Worm (Caenorhabditis elegans) whole organism, young adult: ENCODE results near the gene C26B9.1.

Experiments
- B0261.1 ChIP-seq: sonication (generic microtip); optimal IDR thresholded peaks from 2 replicates; lab custom pipeline; 2016; ENCODE audit warnings: mild to moderate bottlenecking, missing genetic modification characterization, moderate library complexity, missing compliant biosample characterization
- B0336.3 ChIP-seq: fragments of 200-800 bp; sonication (Bioruptor generic); IDR thresholded peaks from 2 replicates; pipeline ENCODE4 v1.3.6; 2022; ENCODE audit warnings: missing genetic modification characterization, missing compliant biosample characterization
- C06A6.2 ChIP-seq: fragments of 200-800 bp; sonication (Bioruptor generic); conservative IDR thresholded peaks from 2 replicates; pipeline ENCODE4 v1.3.6; 2022; ENCODE audit warnings: missing genetic modification characterization, missing compliant biosample characterization
- D2030.7 ChIP-seq: fragments of 200-800 bp; sonication (Bioruptor generic); IDR thresholded peaks from 2 replicates; pipeline ENCODE4 v1.3.6; 2022; ENCODE audit warnings: missing genetic modification reagents, missing genetic modification characterization, missing compliant biosample characterization
- F23B12.7 ChIP-seq: sonication (generic microtip); optimal IDR thresholded peaks from 2 replicates; lab custom pipeline; 2017; ENCODE audit warnings: missing genetic modification characterization, mild to moderate bottlenecking, missing compliant biosample characterization, antibody characterized with exemption, moderate library complexity; ENCODE audit not compliant: insufficient read depth
- F49E8.2 ChIP-seq: sonication (generic microtip); optimal IDR thresholded peaks from 3 replicates; lab custom pipeline; 2017; ENCODE audit warnings: missing genetic modification characterization, mild to moderate bottlenecking, missing compliant biosample characterization, antibody characterized with exemption, moderate library complexity; ENCODE audit not compliant: insufficient read depth
- F52B5.7 ChIP-seq: sonication (generic microtip); optimal IDR thresholded peaks from 2 replicates; lab custom pipeline; 2016; ENCODE audit warnings: mild to moderate bottlenecking, missing genetic modification characterization, missing compliant biosample characterization
- F57A8.1 ChIP-seq: fragments of 200-800 bp; sonication (Bioruptor generic); optimal IDR thresholded peaks from 2 replicates; lab custom pipeline; 2018; ENCODE audit warnings: mild to moderate bottlenecking, missing genetic modification characterization, moderate library complexity, missing compliant biosample characterization
- K12H6.12 ChIP-seq: fragments of 200-800 bp; sonication (Bioruptor generic); optimal IDR thresholded peaks from 2 replicates; lab custom pipeline; 2018; ENCODE audit warnings: mild to moderate bottlenecking, missing genetic modification characterization, missing compliant biosample characterization
- T07F8.4 ChIP-seq: sonication (generic microtip); optimal IDR thresholded peaks from 2 replicates; lab custom pipeline; 2016; ENCODE audit warnings: mild to moderate bottlenecking, missing genetic modification characterization, moderate library complexity, missing compliant biosample characterization
- T26A5.8 ChIP-seq: sonication (generic microtip); optimal IDR thresholded peaks from 2 replicates; lab custom pipeline; 2016; ENCODE audit warnings: missing genetic modification characterization, missing compliant biosample characterization
- Y53F4B.3 ChIP-seq: fragments of 200-800 bp; sonication (Bioruptor generic); IDR thresholded peaks from 2 replicates; pipeline ENCODE4 v1.3.6; 2022; ENCODE audit warnings: missing genetic modification reagents, missing genetic modification characterization, missing compliant biosample characterization
- Y95B8A.8 ChIP-seq: fragments of 200-800 bp; sonication (Bioruptor generic); IDR thresholded peaks from 2 replicates; pipeline ENCODE4 v1.3.6; 2022; ENCODE audit warnings: missing genetic modification reagents, missing genetic modification characterization, missing compliant biosample characterization
- akir-1 ChIP-seq: fragments of 200-800 bp; sonication (Bioruptor generic); optimal IDR thresholded peaks from 2 replicates; lab custom pipeline; 2018; ENCODE audit warnings: mild to moderate bottlenecking, missing genetic modification characterization, moderate library complexity, missing compliant biosample characterization
- ceh-100 ChIP-seq: fragments of 200-800 bp; sonication (Bioruptor generic); IDR thresholded peaks from 2 replicates; pipeline ENCODE4 v1.3.6; 2022; ENCODE audit warnings: missing genetic modification reagents, missing genetic modification characterization, missing compliant biosample characterization
- efl-1 ChIP-seq: fragments of 150-350 bp; optimal IDR thresholded peaks from 2 replicates; lab custom pipeline; 2014; ENCODE audit warnings: missing biosample characterization, missing genetic modification reagents, missing genetic modification characterization
- egrh-3 ChIP-seq: fragments of 200-800 bp; sonication (Bioruptor generic); IDR thresholded peaks from 2 replicates; pipeline ENCODE4 v1.3.6; 2022; ENCODE audit warnings: missing genetic modification reagents, missing genetic modification characterization, missing compliant biosample characterization
- ets-4 ChIP-seq: fragments of 200-800 bp; sonication (Bioruptor generic); optimal IDR thresholded peaks from 2 replicates; lab custom pipeline; 2018; ENCODE audit warnings: mild to moderate bottlenecking, missing genetic modification characterization, missing compliant biosample characterization
- hlh-26 ChIP-seq: fragments of 200-800 bp; sonication (Bioruptor generic); conservative IDR thresholded peaks from 2 replicates; pipeline ENCODE4 v1.3.6; 2022; ENCODE audit warnings: missing genetic modification reagents, missing genetic modification characterization, missing compliant biosample characterization
- hmg-1.2 ChIP-seq: fragments of 200-800 bp; sonication (Bioruptor generic); IDR thresholded peaks from 2 replicates; pipeline ENCODE4 v1.3.6; 2022; ENCODE audit warnings: missing genetic modification reagents, missing genetic modification characterization, missing compliant biosample characterization
- lin-35 ChIP-seq, 3 experiments: fragments of 150-350 bp in 2 of 3; sonication (generic microtip) in 1 of 3; optimal IDR thresholded peaks; 2 replicates each; lab custom pipeline; 2014 to 2018; ENCODE audit warnings: missing biosample characterization in 3 of 3, missing genetic modification characterization in 3 of 3, missing genetic modification reagents in 3 of 3
- lin-40 ChIP-seq: sonication (generic microtip); optimal IDR thresholded peaks from 2 replicates; lab custom pipeline; 2016; ENCODE audit warnings: missing genetic modification characterization, mild to moderate bottlenecking, missing compliant biosample characterization, missing genotype, missing genetic modification reagents
- lsy-27 ChIP-seq: sonication (generic microtip); optimal IDR thresholded peaks from 2 replicates; lab custom pipeline; 2017; ENCODE audit warnings: missing genetic modification characterization, mild to moderate bottlenecking, missing compliant biosample characterization, antibody characterized with exemption, missing genotype, borderline replicate concordance; ENCODE audit not compliant: insufficient read depth
- mcd-1 ChIP-seq: fragments of 200-800 bp; sonication (Bioruptor generic); IDR thresholded peaks from 2 replicates; pipeline ENCODE4 v1.3.6; 2022; ENCODE audit warnings: missing genetic modification reagents, missing genetic modification characterization, missing compliant biosample characterization
- nhr-120 ChIP-seq: fragments of 200-800 bp; sonication (Bioruptor generic); IDR thresholded peaks from 2 replicates; pipeline ENCODE4 v1.3.6; 2022; ENCODE audit warnings: missing genetic modification characterization, missing compliant biosample characterization
- nhr-80 ChIP-seq: sonication (generic microtip); optimal IDR thresholded peaks from 2 replicates; lab custom pipeline; 2016; ENCODE audit warnings: missing genetic modification characterization, missing compliant biosample characterization
- pbrm-1 ChIP-seq: fragments of 200-800 bp; sonication (Bioruptor generic); IDR thresholded peaks from 2 replicates; pipeline ENCODE4 v1.3.6; 2022; ENCODE audit warnings: missing genetic modification reagents, missing genetic modification characterization, missing compliant biosample characterization
- rpc-1 ChIP-seq, 2 experiments: fragments of 150-350 bp in 1 of 2; sonication (generic microtip) in 1 of 2; optimal IDR thresholded peaks; 2 replicates each; lab custom pipeline; 2014 to 2018; ENCODE audit warnings: missing biosample characterization in 1 of 2, missing genetic modification characterization in 1 of 2, missing genetic modification reagents in 1 of 2, missing genotype in 1 of 2
- tbp1 ChIP-seq: fragments of 200-800 bp; sonication (Bioruptor generic); optimal IDR thresholded peaks from 2 replicates; lab custom pipeline; 2018; ENCODE audit warnings: mild to moderate bottlenecking, missing genetic modification characterization, missing compliant biosample characterization
- ztf-18 ChIP-seq: sonication (generic microtip); optimal IDR thresholded peaks from 2 replicates; lab custom pipeline; 2016; ENCODE audit warnings: missing genotype, mild to moderate bottlenecking, missing genetic modification characterization, missing compliant biosample characterization
- ztf-22 ChIP-seq: fragments of 200-800 bp; sonication (Bioruptor generic); optimal IDR thresholded peaks from 2 replicates; lab custom pipeline; 2018; ENCODE audit warnings: mild to moderate bottlenecking, missing genetic modification characterization, moderate library complexity, missing compliant biosample characterization
- ztf-25 ChIP-seq: fragments of 200-800 bp; sonication (Bioruptor generic); IDR thresholded peaks from 2 replicates; pipeline ENCODE4 v1.3.6; 2022; ENCODE audit warnings: missing genetic modification reagents, missing genetic modification characterization, missing compliant biosample characterization
- ztf-3 ChIP-seq: fragments of 200-800 bp; sonication (Bioruptor generic); optimal IDR thresholded peaks from 2 replicates; lab custom pipeline; 2018; ENCODE audit warnings: mild to moderate bottlenecking, missing genetic modification characterization, missing compliant biosample characterization

Gene C26B9.1

DNA sequence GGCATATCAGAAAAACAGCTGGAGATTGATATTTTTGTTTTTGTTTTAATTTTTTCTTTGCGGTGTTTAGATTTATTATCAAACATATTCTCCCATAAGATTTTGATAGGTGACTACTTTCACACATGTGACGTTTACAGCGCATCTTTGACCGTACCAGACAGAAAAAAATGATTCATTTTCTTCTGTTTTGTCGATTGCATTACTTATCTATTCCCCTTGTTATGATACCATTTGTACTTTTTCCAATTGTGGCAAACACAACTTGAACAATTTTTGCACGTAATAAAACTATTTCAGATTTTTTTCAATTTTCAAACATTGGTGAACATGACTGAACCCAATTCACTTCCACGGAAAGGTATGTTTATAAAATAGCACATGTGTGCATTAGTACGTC, at the start of gene C26B9.1:
C26B9.1 (plus strand) TSS at position 301 of the 400 bp plus-strand sequence.
- TF ChIP-seq K12H6.12 (no peak), efl-1 (GFP tag; lab: Kevin White, UChicago) (no peak), T07F8.4 (no peak), F52B5.7 (tag; lab: Kevin White, UChicago) (no peak)

DNA sequence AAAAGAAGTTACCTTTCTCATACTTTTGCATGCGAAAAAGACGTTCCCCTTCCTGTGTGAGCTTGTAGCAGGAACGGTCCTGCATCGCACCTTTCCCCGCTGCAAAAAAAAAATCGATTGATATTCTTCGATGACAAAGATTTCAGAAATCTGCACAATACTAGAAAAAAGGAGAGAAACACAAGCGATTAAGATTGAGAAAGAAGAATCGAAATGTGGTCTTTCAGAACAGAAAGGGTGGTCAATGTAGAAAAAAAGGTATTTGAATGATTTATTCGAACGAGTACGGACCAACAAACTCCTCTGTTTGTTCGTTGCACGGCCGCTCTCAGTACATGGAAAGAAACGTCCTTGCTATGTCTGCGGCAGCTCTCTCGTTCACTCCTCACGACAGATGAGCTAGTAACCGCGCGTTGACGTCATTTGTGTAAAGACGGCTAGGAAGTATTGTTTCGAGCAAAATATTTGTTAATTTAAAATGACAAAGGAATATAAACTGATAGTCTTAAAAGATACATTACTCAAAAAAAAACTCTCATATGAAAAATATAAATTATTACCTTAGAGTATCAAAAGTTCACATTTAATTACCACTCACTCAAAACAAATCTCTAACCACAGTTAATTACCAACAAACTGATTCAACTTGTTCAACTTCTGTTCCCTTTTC, 46.3 kb upstream of the C26B9.1 start, which contains the start of gene ift-81:
ift-81 (plus strand) TSS at position 620 of the 670 bp plus-strand sequence.
- TF ChIP-seq Y53F4B.3 (GFP tag; lab: Robert Waterston, UW), result no peak
- peak; percentile 82 for TF ChIP-seq ztf-18 (tag; lab: Kevin White, UChicago)
- peak; percentile 32 for TF ChIP-seq lin-40 (tag; lab: Kevin White, UChicago)
- TF ChIP-seq mcd-1 (GFP tag; lab: Robert Waterston, UW), result no peak
- TF ChIP-seq lsy-27 (tag; lab: Kevin White, UChicago), result no peak
- TF ChIP-seq K12H6.12, result peak; percentile 10
- no peak for TF ChIP-seq ztf-22 (GFP tag; lab: Kevin White, UChicago)
- TF ChIP-seq, all 124 proteins: peak for 3

DNA sequence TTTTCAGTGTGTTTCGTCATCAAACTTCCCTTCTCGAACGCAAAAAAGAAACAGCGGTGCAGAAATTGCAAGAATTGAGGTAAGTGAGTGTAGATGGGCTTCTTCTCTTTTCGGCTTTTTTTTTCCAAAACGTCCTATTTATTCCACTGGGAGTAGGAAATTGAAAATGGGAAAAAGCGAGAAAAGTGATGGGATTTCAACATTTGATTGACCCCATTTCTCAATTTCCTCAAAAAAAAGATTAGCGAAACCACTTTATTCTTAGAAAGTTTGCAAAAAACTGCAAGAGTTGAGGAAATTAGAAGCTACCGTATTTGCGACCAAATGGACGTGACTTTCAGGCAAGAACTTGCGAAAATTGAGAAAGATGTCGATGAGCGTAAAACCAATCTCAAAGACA, 40.9 kb upstream of the C26B9.1 start, which contains the start of gene ags-3:
ags-3 (minus strand) TSS at position 101 of the 400 bp plus-strand sequence.
- TF ChIP-seq B0336.3 (GFP tag; lab: Robert Waterston, UW), result no peak
- TF ChIP-seq pbrm-1, result no peak
- no peak for TF ChIP-seq ztf-18 (tag; lab: Kevin White, UChicago)
- TF ChIP-seq ets-4, result no peak
- no peak for TF ChIP-seq T26A5.8 (tag; lab: Kevin White, UChicago)
- TF ChIP-seq ztf-25 (GFP tag; lab: Robert Waterston, UW), result no peak
- TF ChIP-seq nhr-80, result no peak

DNA sequence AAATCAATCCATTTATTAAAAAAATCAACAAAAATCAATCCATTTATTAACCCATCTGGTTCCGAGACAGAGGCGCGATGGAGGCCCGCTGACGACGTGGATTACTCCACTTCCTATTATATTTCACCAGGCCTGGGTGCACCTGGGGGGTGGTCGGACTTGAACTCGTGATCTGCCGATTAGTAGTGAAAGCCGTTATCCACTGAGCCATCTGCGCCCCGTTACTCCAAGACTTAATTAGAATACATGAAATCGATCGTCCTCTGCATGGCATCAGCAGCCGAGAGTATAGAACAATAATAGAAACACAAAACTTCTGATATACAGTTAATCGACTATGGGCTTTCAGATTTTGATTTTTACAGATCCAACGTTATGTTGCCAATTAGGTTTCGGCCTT, 34.8 kb upstream of the C26B9.1 start:
- TF ChIP-seq C06A6.2 (GFP tag; lab: Robert Waterston, UW), result no peak
- no peak for TF ChIP-seq hmg-1.2
- no peak for TF ChIP-seq F49E8.2 (tag; lab: Kevin White, UChicago)
- TF ChIP-seq Y95B8A.8, result no peak
- peak; percentile 31 for TF ChIP-seq B0261.1 (tag; lab: Kevin White, UChicago)
- TF ChIP-seq nhr-120 (GFP tag; lab: Robert Waterston, UW), result no peak
- TF ChIP-seq tbp1 (GFP tag; lab: Kevin White, UChicago), result peak; percentile 67
- no peak for TF ChIP-seq Y53F4B.3 (GFP tag; lab: Robert Waterston, UW)
- peak; percentile 47 for TF ChIP-seq rpc-1 (optimal IDR thresholded peaks at IDR 0.05; lab: Kevin White, UChicago)
- TF ChIP-seq rpc-1 (tag; optimal IDR thresholded peaks at IDR 0.05; lab: Kevin White, UChicago), result peak; percentile 73
- no peak for TF ChIP-seq T26A5.8 (tag; lab: Kevin White, UChicago)
- no peak for TF ChIP-seq F23B12.7 (tag; lab: Kevin White, UChicago)
- TF ChIP-seq D2030.7 (GFP tag; lab: Robert Waterston, UW), result 0 out of 2 replicates have a peak, but pooled peaks have one; percentile 33

DNA sequence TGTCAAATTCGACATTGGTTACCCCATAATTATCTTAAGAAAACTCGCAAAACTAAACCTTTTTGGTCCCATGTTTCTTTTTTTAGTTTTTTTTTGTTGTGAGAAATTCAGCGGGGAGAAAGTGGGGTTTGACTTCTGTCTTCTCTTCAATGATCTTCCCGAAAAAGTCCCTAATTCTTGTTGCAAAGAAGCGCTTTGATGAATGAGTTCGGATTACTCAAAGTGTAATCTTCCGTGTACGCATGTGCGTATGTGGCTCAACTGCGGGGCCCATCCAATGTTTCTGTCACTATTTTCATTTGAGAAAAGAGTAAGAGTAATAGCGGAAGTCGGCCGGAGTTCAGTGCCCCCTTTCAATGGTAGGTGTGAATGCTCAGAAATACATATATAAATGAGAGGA, 33.2 kb upstream of the C26B9.1 start:
- TF ChIP-seq mcd-1 (GFP tag; lab: Robert Waterston, UW) (no peak), ztf-3 (GFP tag; lab: Kevin White, UChicago) (no peak), F57A8.1 (no peak), B0336.3 (GFP tag; lab: Robert Waterston, UW) (no peak), lin-35 (GFP tag; optimal IDR thresholded peaks at IDR 0.05; lab: Kevin White, UChicago) (no peak), ceh-100 (no peak), hlh-26 (GFP tag; lab: Robert Waterston, UW) (no peak), F49E8.2 (tag; lab: Kevin White, UChicago) (no peak), akir-1 (GFP tag; lab: Kevin White, UChicago) (no peak), egrh-3 (GFP tag; lab: Robert Waterston, UW) (no peak)
